Worm (Caenorhabditis elegans): ENCODE results near the gene B0416.5.

- TF ChIP-seq fos-1 (tag; optimal IDR thresholded peaks at IDR 0.05) (no peak), skn-1 (tag; optimal IDR thresholded peaks at IDR 0.05) (no peak), unc-62 (GFP tag; optimal IDR thresholded peaks at IDR 0.05) (no peak), lin-39 (tag; optimal IDR thresholded peaks at IDR 0.05) (no peak), sea-2 (GFP tag; optimal IDR thresholded peaks at IDR 0.05) (no peak), pha-4 (tag; optimal IDR thresholded peaks at IDR 0.05) (no peak)
Observed at ce11 chrX:9238692-9239091, 32.0 kb downstream of the B0416.5 start.
